Fruit fly (Drosophila melanogaster): ENCODE results near the gene CG9040.

Gene CG9040

DNA sequence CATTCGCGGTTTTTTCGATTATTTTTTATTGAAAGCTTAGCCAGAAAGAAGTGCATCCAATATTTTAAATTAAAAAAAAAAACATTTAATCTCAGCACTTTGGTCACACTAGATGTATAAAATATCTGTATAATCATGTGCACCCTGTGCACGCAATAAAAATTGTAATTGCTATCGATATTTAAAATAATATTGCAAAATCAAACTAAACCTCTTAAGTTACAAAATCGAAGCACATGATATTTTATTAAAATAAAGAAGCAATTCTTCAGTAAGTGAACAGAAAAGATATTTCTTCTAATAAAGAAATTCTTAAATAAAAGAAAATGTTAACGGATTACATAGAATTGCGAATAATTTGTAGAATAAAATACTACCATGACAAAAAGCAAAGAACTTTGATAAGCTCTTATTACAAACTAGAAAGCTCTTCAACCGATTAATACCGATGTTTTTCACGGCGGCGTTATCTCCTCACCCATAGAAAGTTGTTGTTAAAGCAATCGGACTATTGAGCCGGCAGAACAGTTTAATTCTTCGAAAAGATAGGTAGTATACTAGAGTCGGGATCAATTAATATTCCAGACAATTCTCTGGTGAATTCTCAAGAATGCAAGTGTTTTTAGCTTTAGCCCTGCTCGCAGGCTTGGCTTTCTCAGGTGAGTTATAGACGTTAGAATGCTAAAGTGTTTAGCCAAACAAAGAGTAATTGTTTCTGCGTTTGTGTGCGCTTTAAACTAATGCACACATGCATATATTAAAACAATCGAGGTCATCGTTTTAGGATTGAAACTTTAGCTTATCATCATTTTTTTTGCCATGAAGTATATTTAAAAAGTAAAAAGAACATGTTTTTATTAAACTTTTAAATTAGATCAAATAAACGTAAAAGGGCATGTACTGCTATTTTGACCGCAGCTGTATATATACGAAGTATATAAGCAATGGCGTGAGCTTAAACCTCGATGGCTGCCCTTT is 6.4 kb downstream of the CG9040 start, which contains the start of gene CtsK1 (continued):
- TF ChIP-seq CTCF (GFP tag; optimal IDR thresholded peaks at IDR 0.05): peak; percentile 21
- peak; percentile 48 for TF ChIP-seq CG31441 (GFP tag; IDR thresholded peaks at IDR 0.05)
- TF ChIP-seq sisA (GFP tag; IDR thresholded peaks at IDR 0.05): no peak
- peak; percentile 67 for TF ChIP-seq inv (GFP tag; IDR thresholded peaks at IDR 0.05; ENCODE audit: partially characterized antibody)
- TF ChIP-seq Chrac-16 (GFP tag; optimal IDR thresholded peaks at IDR 0.05): no peak
- TF ChIP-seq D19A (tag; optimal IDR thresholded peaks at IDR 0.05): peak; percentile 97
- TF ChIP-seq Doc3 (GFP tag; IDR thresholded peaks at IDR 0.05; ENCODE audit: partially characterized antibody): peak; percentile 78
- no peak for TF ChIP-seq oc (tag; optimal IDR thresholded peaks at IDR 0.05)

DNA sequence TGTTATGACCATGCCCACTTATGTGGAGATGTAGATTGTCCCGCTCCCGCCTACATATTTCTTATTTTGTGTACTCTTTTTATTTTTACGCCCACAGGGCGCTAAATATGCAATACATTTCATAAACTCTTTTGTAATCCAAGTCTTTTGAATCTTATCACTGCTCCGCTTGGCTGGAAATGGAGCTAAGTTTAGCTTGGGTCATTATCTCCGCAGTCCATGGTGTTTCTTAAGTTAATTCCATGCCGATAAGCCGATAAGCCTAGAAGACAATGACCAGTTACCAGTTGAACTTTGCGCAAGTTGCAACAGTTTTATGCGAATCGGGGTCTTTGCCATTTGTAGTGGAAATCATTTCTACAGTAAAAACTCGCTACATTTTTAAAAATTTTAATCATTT is 8.8 kb downstream of the CG9040 start:
- TF ChIP-seq B-H1 (GFP tag; IDR thresholded peaks at IDR 0.05): no peak
- TF ChIP-seq nom (GFP tag; optimal IDR thresholded peaks at IDR 0.05): peak; percentile 29

DNA sequence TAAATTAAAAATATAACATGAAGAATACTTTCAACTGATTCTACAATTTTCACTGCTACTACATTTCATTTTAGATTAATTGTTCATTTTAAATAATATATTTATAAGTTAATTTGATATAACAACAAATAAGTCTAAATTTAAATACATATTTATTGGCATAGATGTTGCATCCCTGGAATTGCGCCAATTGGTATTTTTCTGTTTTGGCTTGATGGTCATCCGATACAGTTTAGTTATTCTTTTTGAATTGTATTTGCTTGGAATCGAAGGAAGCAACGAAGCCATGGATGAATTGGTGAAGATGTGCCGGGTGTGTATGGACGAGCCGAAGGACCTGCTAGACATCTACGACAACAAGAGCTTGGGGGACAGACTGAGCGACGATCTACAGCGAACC is 9.3 kb downstream of the CG9040 start, which contains the start of gene CG17361:
CG17361 (plus strand) TSS at position 200 of the 400 bp plus-strand sequence.
- TF ChIP-seq CG15601 (tag; optimal IDR thresholded peaks at IDR 0.05) (no peak), sr (GFP tag; IDR thresholded peaks at IDR 0.05) (no peak), NK7.1 (GFP tag; optimal IDR thresholded peaks at IDR 0.05) (no peak), CG4282 (GFP tag; optimal IDR thresholded peaks at IDR 0.05) (no peak), CG32772 (GFP tag; IDR thresholded peaks at IDR 0.05) (no peak), row (GFP tag; IDR thresholded peaks at IDR 0.05) (peak; percentile 81), CG6765 (GFP tag; optimal IDR thresholded peaks at IDR 0.05) (no peak), CG10321 (GFP tag; IDR thresholded peaks at IDR 0.05) (no peak), CG18262 (tag; optimal IDR thresholded peaks at IDR 0.05) (peak; percentile 18), CG17361 (GFP tag; IDR thresholded peaks at IDR 0.05) (peak; percentile 61; the same call in 2 of the 3 replicates), ems (GFP tag; optimal IDR thresholded peaks at IDR 0.05) (no peak), CG16815 (GFP tag; optimal IDR thresholded peaks at IDR 0.05) (no peak), emc (GFP tag; optimal IDR thresholded peaks at IDR 0.05) (no peak), CG8478 (optimal IDR thresholded peaks at IDR 0.05) (no peak), Hmr (GFP tag; optimal IDR thresholded peaks at IDR 0.05) (no peak), Jarid2 (GFP tag; optimal IDR thresholded peaks at IDR 0.05) (no peak), tll (GFP tag; optimal IDR thresholded peaks at IDR 0.05) (no peak), CG3065 (GFP tag; optimal IDR thresholded peaks at IDR 0.05) (no peak), Opbp (GFP tag; IDR thresholded peaks at IDR 0.05; ENCODE audit: partially characterized antibody) (no peak), CG17829 (tag; optimal IDR thresholded peaks at IDR 0.05) (peak; percentile 11), fd102C (GFP tag; optimal IDR thresholded peaks at IDR 0.05) (no peak), CG12104 (GFP tag; optimal IDR thresholded peaks at IDR 0.05) (no peak), Nf-YA (GFP tag; IDR thresholded peaks at IDR 0.05) (no peak), so (GFP tag; IDR thresholded peaks at IDR 0.05) (no peak), p53 (GFP tag; optimal IDR thresholded peaks at IDR 0.05) (no peak), CG9797 (GFP tag; optimal IDR thresholded peaks at IDR 0.05) (peak; percentile 44), jing (GFP tag; optimal IDR thresholded peaks at IDR 0.05) (no peak), Hr39 (optimal IDR thresholded peaks at IDR 0.05) (no peak), Ptx1 (GFP tag; IDR thresholded peaks at IDR 0.05) (peak; percentile 27; the same call in 1 of the 2 replicates), Hr51 (GFP tag; optimal IDR thresholded peaks at IDR 0.05) (no peak), Dp (GFP tag; optimal IDR thresholded peaks at IDR 0.05) (peak; percentile 23), Deaf1 (tag; optimal IDR thresholded peaks at IDR 0.05) (no peak), ato (GFP tag; IDR thresholded peaks at IDR 0.05; ENCODE audit: partially characterized antibody) (no peak), inv (GFP tag; IDR thresholded peaks at IDR 0.05; ENCODE audit: partially characterized antibody) (no peak), Dip3 (GFP tag; optimal IDR thresholded peaks at IDR 0.05) (no peak), trem (tag; optimal IDR thresholded peaks at IDR 0.05) (peak; percentile 22), Xbp1 (GFP tag; optimal IDR thresholded peaks at IDR 0.05) (no peak), PHDP (tag; optimal IDR thresholded peaks at IDR 0.05) (no peak)
